Worm (Caenorhabditis elegans) whole organism, young adult: Measurements from ENCODE around the gene ZK262.20.
"Not testable (repeated sequence)": the region's sequence is repeated elsewhere in the genome, so short reads cannot be mapped to it uniquely, and the experiment has no call there.

ENCODE experiments used
- B0035.1 ChIP-seq: sonication (generic microtip); optimal IDR thresholded peaks from 2 replicates; lab custom pipeline; 2016; ENCODE audit warnings: missing genetic modification characterization, mild to moderate bottlenecking, missing compliant biosample characterization, missing genotype, missing genetic modification reagents
- B0261.1 ChIP-seq: sonication (generic microtip); optimal IDR thresholded peaks from 2 replicates; lab custom pipeline; 2016; ENCODE audit warnings: mild to moderate bottlenecking, missing genetic modification characterization, moderate library complexity, missing compliant biosample characterization
- F52B5.7 ChIP-seq: sonication (generic microtip); optimal IDR thresholded peaks from 2 replicates; lab custom pipeline; 2016; ENCODE audit warnings: mild to moderate bottlenecking, missing genetic modification characterization, missing compliant biosample characterization
- F57A8.1 ChIP-seq: fragments of 200-800 bp; sonication (Bioruptor generic); optimal IDR thresholded peaks from 2 replicates; lab custom pipeline; 2018; ENCODE audit warnings: mild to moderate bottlenecking, missing genetic modification characterization, moderate library complexity, missing compliant biosample characterization
- F57C9.4 ChIP-seq: sonication (generic microtip); optimal IDR thresholded peaks from 2 replicates; lab custom pipeline; 2017; ENCODE audit warnings: mild to moderate bottlenecking, missing genetic modification characterization, missing compliant biosample characterization
- K12H6.12 ChIP-seq: fragments of 200-800 bp; sonication (Bioruptor generic); optimal IDR thresholded peaks from 2 replicates; lab custom pipeline; 2018; ENCODE audit warnings: mild to moderate bottlenecking, missing genetic modification characterization, missing compliant biosample characterization
- T26A5.8 ChIP-seq: sonication (generic microtip); optimal IDR thresholded peaks from 2 replicates; lab custom pipeline; 2016; ENCODE audit warnings: missing genetic modification characterization, missing compliant biosample characterization
- atf-7 ChIP-seq: sonication (generic microtip); optimal IDR thresholded peaks from 2 replicates; lab custom pipeline; 2017; ENCODE audit warnings: mild to moderate bottlenecking, missing genetic modification characterization, missing compliant biosample characterization
- attf-5 ChIP-seq: fragments of 200-800 bp; sonication (Bioruptor generic); optimal IDR thresholded peaks from 2 replicates; lab custom pipeline; 2018; ENCODE audit warnings: mild to moderate bottlenecking, missing genetic modification characterization, missing compliant biosample characterization
- ceh-91 ChIP-seq: fragments of 200-800 bp; sonication (Bioruptor generic); IDR thresholded peaks from 2 replicates; pipeline ENCODE4 v1.3.6; 2022; ENCODE audit warnings: missing genetic modification reagents, missing genetic modification characterization, missing compliant biosample characterization
- dox-1 ChIP-seq: fragments of 200-800 bp; sonication (Bioruptor generic); IDR thresholded peaks from 2 replicates; pipeline ENCODE4 v1.3.6; 2022; ENCODE audit warnings: missing genetic modification reagents, missing genetic modification characterization, missing compliant biosample characterization
- egl-18 ChIP-seq: fragments of 200-800 bp; sonication (Bioruptor generic); IDR thresholded peaks from 2 replicates; pipeline ENCODE4 v1.3.6; 2022; ENCODE audit warnings: missing genetic modification reagents, missing genetic modification characterization, missing compliant biosample characterization
- gei-17 ChIP-seq: fragments of 200-800 bp; sonication (Bioruptor generic); optimal IDR thresholded peaks from 2 replicates; lab custom pipeline; 2018; ENCODE audit warnings: mild to moderate bottlenecking, missing genetic modification characterization, missing compliant biosample characterization
- hmg-1.2 ChIP-seq: fragments of 200-800 bp; sonication (Bioruptor generic); IDR thresholded peaks from 2 replicates; pipeline ENCODE4 v1.3.6; 2022; ENCODE audit warnings: missing genetic modification reagents, missing genetic modification characterization, missing compliant biosample characterization
- lag-1 ChIP-seq: fragments of 200-800 bp; sonication (Bioruptor generic); IDR thresholded peaks from 2 replicates; pipeline ENCODE4 v1.3.6; 2022; ENCODE audit warnings: missing genetic modification reagents, missing genetic modification characterization, missing compliant biosample characterization
- madf-10 ChIP-seq: sonication (generic microtip); optimal IDR thresholded peaks from 2 replicates; lab custom pipeline; 2016; ENCODE audit warnings: mild to moderate bottlenecking, missing genetic modification characterization, missing compliant biosample characterization
- nhr-179 ChIP-seq: sonication (generic microtip); optimal IDR thresholded peaks from 2 replicates; lab custom pipeline; 2016; ENCODE audit warnings: mild to moderate bottlenecking, missing genetic modification characterization, missing compliant biosample characterization
- nhr-27 ChIP-seq: fragments of 200-800 bp; sonication (Bioruptor generic); optimal IDR thresholded peaks from 2 replicates; lab custom pipeline; 2018; ENCODE audit warnings: mild to moderate bottlenecking, missing genetic modification characterization, moderate library complexity, missing compliant biosample characterization
- nhr-80 ChIP-seq: sonication (generic microtip); optimal IDR thresholded peaks from 2 replicates; lab custom pipeline; 2016; ENCODE audit warnings: missing genetic modification characterization, missing compliant biosample characterization
- pbrm-1 ChIP-seq: fragments of 200-800 bp; sonication (Bioruptor generic); IDR thresholded peaks from 2 replicates; pipeline ENCODE4 v1.3.6; 2022; ENCODE audit warnings: missing genetic modification reagents, missing genetic modification characterization, missing compliant biosample characterization
- pha-4 ChIP-seq: fragments of 150-350 bp; sonication (generic microtip); optimal IDR thresholded peaks from 2 replicates; lab custom pipeline; 2014; ENCODE audit warnings: missing biosample characterization, missing genetic modification reagents, missing genetic modification characterization
- rpc-1 ChIP-seq, 2 experiments: fragments of 150-350 bp in 1 of 2; sonication (generic microtip) in 1 of 2; optimal IDR thresholded peaks; 2 replicates each; lab custom pipeline; 2014 to 2018; ENCODE audit warnings: missing biosample characterization in 1 of 2, missing genetic modification characterization in 1 of 2, missing genetic modification reagents in 1 of 2, missing genotype in 1 of 2
- snpc-1.3 ChIP-seq: sonication (generic microtip); optimal IDR thresholded peaks from 2 replicates; lab custom pipeline; 2017; ENCODE audit warnings: missing genetic modification characterization, mild to moderate bottlenecking, missing compliant biosample characterization, antibody characterized with exemption, moderate library complexity, missing genotype, missing genetic modification reagents; ENCODE audit not compliant: insufficient read depth
- snpc-3.4 ChIP-seq: sonication (generic microtip); optimal IDR thresholded peaks from 2 replicates; lab custom pipeline; 2017; ENCODE audit warnings: missing genetic modification characterization, mild to moderate bottlenecking, missing compliant biosample characterization, antibody characterized with exemption, moderate library complexity, missing genotype, missing genetic modification reagents
- snpc-4 ChIP-seq, 5 experiments: fragments of 150-350 bp in 1 of 5; sonication (generic microtip) in 4 of 5; optimal IDR thresholded peaks; 2 replicates each; lab custom pipeline; 2014 to 2018; ENCODE audit warnings: missing genetic modification characterization in 5 of 5, missing biosample characterization in 3 of 5, antibody characterized with exemption in 2 of 5, mild to moderate bottlenecking in 2 of 5, missing compliant biosample characterization in 2 of 5, missing genotype in 2 of 5, moderate library complexity in 2 of 5, missing genetic modification reagents in 1 of 5
- sptf-2 ChIP-seq: fragments of 200-800 bp; sonication (Bioruptor generic); optimal IDR thresholded peaks from 2 replicates; lab custom pipeline; 2018; ENCODE audit warnings: mild to moderate bottlenecking, missing genetic modification characterization, missing compliant biosample characterization
- tlf-1 ChIP-seq: fragments of 200-800 bp; sonication (Bioruptor generic); optimal IDR thresholded peaks from 2 replicates; lab custom pipeline; 2018; ENCODE audit warnings: mild to moderate bottlenecking, missing genetic modification characterization, missing compliant biosample characterization
- zfh-2 ChIP-seq: fragments of 200-800 bp; sonication (Bioruptor generic); conservative IDR thresholded peaks from 2 replicates; pipeline ENCODE4 v1.3.6; 2022; ENCODE audit warnings: missing genetic modification reagents, missing genetic modification characterization, missing compliant biosample characterization
- ztf-18 ChIP-seq: sonication (generic microtip); optimal IDR thresholded peaks from 2 replicates; lab custom pipeline; 2016; ENCODE audit warnings: missing genotype, mild to moderate bottlenecking, missing genetic modification characterization, missing compliant biosample characterization
- ztf-22 ChIP-seq: fragments of 200-800 bp; sonication (Bioruptor generic); optimal IDR thresholded peaks from 2 replicates; lab custom pipeline; 2018; ENCODE audit warnings: mild to moderate bottlenecking, missing genetic modification characterization, moderate library complexity, missing compliant biosample characterization
- ztf-28 ChIP-seq: fragments of 200-800 bp; sonication (Bioruptor generic); IDR thresholded peaks from 2 replicates; pipeline ENCODE4 v1.3.6; 2022; ENCODE audit warnings: missing genetic modification reagents, missing genetic modification characterization, missing compliant biosample characterization
- ztf-3 ChIP-seq: fragments of 200-800 bp; sonication (Bioruptor generic); optimal IDR thresholded peaks from 2 replicates; lab custom pipeline; 2018; ENCODE audit warnings: mild to moderate bottlenecking, missing genetic modification characterization, missing compliant biosample characterization

The ZK262.20 gene

DNA sequence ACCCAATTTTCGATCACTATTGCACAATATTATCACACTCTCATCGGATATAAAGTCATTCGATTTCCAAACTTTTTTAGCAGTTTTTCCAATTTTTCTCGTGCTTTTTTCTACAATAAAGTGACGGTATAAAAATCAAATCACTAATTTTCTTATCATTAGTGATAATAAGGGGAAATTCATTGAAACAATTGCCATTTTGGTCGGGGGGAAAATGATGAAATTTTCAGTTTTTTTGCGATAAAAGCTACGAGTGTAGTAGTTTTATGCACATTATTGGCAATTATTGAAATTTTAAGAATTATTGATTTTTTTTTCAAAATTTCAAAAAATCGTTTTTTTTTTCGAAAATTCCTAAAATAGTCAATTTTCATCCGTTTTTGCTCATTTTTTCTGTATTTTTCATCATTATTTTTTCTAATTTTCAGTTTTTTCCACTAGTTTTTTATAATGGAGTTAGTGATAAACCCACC, 27.5 kb upstream of the ZK262.20 start, which contains the start of gene ZK228.4:
Gene ZK228.4, plus strand, starts transcription at position 423 of the 473 bp plus-strand sequence.
- peak; percentile 38 for TF ChIP-seq nhr-80 (tag; lab: Kevin White, UChicago)
- no peak for TF ChIP-seq zfh-2 (GFP tag; lab: Robert Waterston, UW)

DNA sequence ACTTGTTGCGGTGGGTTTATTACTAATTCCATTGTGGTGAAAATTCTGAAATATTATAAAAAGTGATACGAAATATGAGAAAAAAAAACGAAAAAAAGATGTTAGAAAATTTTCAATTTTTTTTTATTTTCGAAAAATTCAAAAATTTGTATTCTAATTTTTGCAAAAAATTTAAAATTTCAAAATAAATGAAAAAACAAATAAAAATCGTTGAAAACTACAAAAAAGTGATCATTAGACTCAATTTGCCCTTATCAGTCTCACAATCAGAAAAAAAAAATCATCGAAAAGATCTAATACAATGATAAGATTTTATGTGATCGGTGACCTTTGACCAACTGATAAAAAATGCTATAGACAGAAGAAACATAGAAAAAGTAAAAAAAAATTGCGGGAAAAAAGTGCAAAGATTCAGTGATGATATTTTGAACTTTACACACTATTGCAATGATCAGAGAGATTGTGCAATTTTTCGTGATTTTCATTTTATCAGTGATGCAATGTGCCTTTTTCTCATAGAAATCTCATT, 26.4 kb upstream of the ZK262.20 start, which contains the start of gene ZK228.3:
Gene ZK228.3, minus strand, starts transcription at position 51 of the 529 bp plus-strand sequence.
- TF ChIP-seq attf-5 (GFP tag; lab: Kevin White, UChicago) (no peak), pbrm-1 (GFP tag; lab: Robert Waterston, UW) (no peak), ztf-28 (GFP tag; lab: Robert Waterston, UW) (no peak), ztf-18 (no peak), ztf-3 (GFP tag; lab: Kevin White, UChicago) (no peak), pha-4 (tag; lab: Kevin White, UChicago) (no peak), nhr-80 (tag; lab: Kevin White, UChicago) (peak; percentile 79), dox-1 (GFP tag; lab: Robert Waterston, UW) (peak; percentile 9; the same call in 1 of the 2 replicates), rpc-1 (optimal IDR thresholded peaks at IDR 0.05; lab: Kevin White, UChicago) (no peak), rpc-1 (tag; optimal IDR thresholded peaks at IDR 0.05; lab: Kevin White, UChicago) (no peak), lag-1 (no peak), F57C9.4 (tag; lab: Kevin White, UChicago) (no peak), snpc-3.4 (no peak), nhr-27 (tag; lab: Kevin White, UChicago) (no peak), T26A5.8 (tag; lab: Kevin White, UChicago) (no peak)

DNA sequence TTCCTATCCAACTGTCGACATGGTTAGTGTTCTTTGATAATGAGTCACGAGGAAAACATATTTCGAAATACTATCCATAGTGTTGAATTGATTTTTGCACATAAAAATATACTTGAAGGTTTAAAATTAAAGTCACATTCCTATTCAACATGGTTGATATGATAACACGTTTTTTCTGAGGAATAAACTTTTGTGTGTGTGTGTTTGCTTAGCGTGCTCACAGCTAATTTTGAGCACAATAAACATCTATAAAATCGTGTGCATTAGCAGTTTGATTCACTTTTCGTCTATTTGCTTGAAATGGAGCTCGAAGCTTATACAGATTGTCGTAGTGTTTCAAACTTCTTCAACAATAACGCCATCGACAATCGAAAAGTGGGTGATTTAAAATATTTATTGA, 21.7 kb upstream of the ZK262.20 start, which contains the start of gene ZK228.10:
Gene ZK228.10, plus strand, starts transcription at position 301 of the 400 bp plus-strand sequence.
- TF ChIP-seq nhr-179 (tag; lab: Kevin White, UChicago): no peak

DNA sequence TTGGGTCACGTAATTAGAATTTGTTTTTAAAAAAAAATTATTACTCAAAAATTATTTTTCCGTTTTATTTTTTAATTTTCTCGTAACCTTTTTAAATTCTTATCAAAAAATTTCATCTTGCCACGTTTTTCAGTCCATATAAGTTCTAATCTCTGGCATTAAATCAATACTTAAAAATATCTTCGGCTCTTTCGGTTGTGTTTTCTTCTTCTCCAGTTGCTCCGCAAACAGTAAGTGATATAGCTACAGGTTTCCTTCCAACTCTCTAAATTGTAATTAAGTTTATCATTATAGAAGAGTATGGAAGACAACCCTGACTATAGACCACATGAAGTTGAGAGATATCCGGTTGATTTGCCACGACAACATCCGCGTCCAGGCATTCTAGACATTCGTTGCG, 9.3 kb upstream of the ZK262.20 start, which contains the start of gene ZK228.1:
Gene ZK228.1, plus strand, starts transcription at position 301 of the 400 bp plus-strand sequence.
- TF ChIP-seq gei-17: no peak
- TF ChIP-seq hmg-1.2 (GFP tag; lab: Robert Waterston, UW): no peak
- TF ChIP-seq atf-7: no peak
- TF ChIP-seq madf-10 (tag; lab: Kevin White, UChicago): no peak
- no peak for TF ChIP-seq F52B5.7 (tag; lab: Kevin White, UChicago)
- TF ChIP-seq B0261.1 (tag; lab: Kevin White, UChicago): no peak
- no peak for TF ChIP-seq snpc-1.3 (tag; lab: Kevin White, UChicago)
- TF ChIP-seq ztf-22: no peak
- TF ChIP-seq ceh-91: no peak
- TF ChIP-seq F57A8.1 (GFP tag; lab: Kevin White, UChicago): no peak
- no peak for TF ChIP-seq egl-18 (GFP tag; lab: Robert Waterston, UW)
- no peak for TF ChIP-seq tlf-1
- no peak for TF ChIP-seq sptf-2 (GFP tag; lab: Kevin White, UChicago)

DNA sequence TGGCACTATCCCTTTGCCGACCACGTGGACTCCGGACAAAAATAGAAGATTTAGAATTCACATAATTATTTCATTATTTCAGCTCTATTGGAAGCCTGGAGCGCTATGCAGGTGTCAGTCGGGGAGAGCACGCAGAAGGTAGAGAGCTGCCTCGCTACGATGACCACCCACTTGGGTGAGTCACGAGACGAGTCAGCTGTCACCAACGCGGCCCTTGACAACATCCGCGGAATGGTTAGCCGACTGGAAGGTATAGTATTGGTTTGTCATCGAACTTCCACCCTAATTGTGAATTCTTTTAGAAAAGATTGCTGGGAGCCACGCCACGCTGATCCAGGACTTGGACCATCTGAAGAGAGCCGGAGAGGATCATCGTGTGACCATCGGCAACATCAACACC, 4.6 kb upstream of the ZK262.20 start, which contains the start of gene ZK262.9:
Gene ZK262.9, plus strand, starts transcription at position 301 of the 400 bp plus-strand sequence.
- TF ChIP-seq B0035.1; K12H6.12 (tag; lab: Kevin White, UChicago); snpc-4 (GFP tag; optimal IDR thresholded peaks at IDR 0.05; lab: Kevin White, UChicago); snpc-4 (tag; optimal IDR thresholded peaks at IDR 0.05; lab: Kevin White, UChicago): not testable (repeated sequence)
